Fruit fly (Drosophila melanogaster): ENCODE results near the gene Sh.

Gene Sh

dm6 chrX:18101098-18101711, 38.2 kb upstream of the Sh start, which contains the start of gene Mvb12 (continued):
- TF ChIP-seq CG12942 (GFP tag; optimal IDR thresholded peaks at IDR 0.05) (no peak), CG12299 (tag; optimal IDR thresholded peaks at IDR 0.05) (peak; percentile 3), inv (GFP tag; IDR thresholded peaks at IDR 0.05; ENCODE audit: partially characterized antibody) (peak; percentile 41; the same call in 1 of the 2 replicates), Myb (GFP tag; optimal IDR thresholded peaks at IDR 0.05) (no peak), Aef1 (GFP tag; IDR thresholded peaks at IDR 0.05) (peak; percentile 42; the same call in 2 of the 3 replicates), sug (tag; optimal IDR thresholded peaks at IDR 0.05) (peak; percentile 7), ato (GFP tag; IDR thresholded peaks at IDR 0.05; ENCODE audit: partially characterized antibody) (peak; percentile 54; the same call in 1 of the 2 replicates)

DNA sequence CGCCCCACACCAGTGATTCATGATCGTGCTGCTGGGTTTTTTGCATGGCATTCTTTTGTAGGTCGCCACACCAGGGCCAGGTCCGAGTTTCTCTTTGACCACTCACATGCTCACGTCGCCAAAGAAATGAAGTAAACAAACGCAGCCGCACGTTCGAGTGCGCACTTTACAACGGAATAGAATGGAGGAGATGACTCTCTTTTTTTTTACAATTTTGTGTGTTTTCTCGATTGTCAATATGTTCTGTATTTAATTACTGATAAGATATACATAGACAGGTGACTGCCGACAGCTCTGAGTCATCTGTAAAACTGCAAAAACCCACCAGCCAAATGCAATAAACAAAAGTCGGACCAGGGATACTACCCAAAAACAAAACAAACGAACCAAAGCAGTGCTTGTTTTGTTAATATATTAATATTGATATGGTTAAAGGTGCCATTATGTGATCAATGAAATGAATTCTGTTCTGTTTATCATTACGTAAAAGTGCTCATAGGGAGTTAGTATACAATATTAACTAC, 37.2 kb upstream of the Sh start:
- TF ChIP-seq CG34224 (GFP tag; IDR thresholded peaks at IDR 0.05; ENCODE audit: partially characterized antibody) (no peak), CG4617 (GFP tag; optimal IDR thresholded peaks at IDR 0.05; ENCODE audit: borderline replicate concordance) (no peak), CG5953 (GFP tag; IDR thresholded peaks at IDR 0.05) (no peak), H15 (GFP tag; IDR thresholded peaks at IDR 0.05) (no peak), HLH4C (GFP tag; IDR thresholded peaks at IDR 0.05; ENCODE audit: partially characterized antibody) (no peak), E2f2 (GFP tag; IDR thresholded peaks at IDR 0.05) (no peak), Med (GFP tag) (peak; percentile 43), Xrp1 (GFP tag; IDR thresholded peaks at IDR 0.05) (no peak), CG16813 (GFP tag; IDR thresholded peaks at IDR 0.05; ENCODE audit: partially characterized antibody) (0 out of 3 replicates have a peak, but pooled peaks have one; percentile 8), CG17328 (GFP tag; IDR thresholded peaks at IDR 0.05) (no peak), CG4360 (GFP tag; IDR thresholded peaks at IDR 0.05) (no peak), sens (GFP tag) (peak; percentile 45), CG15479 (GFP tag; optimal IDR thresholded peaks at IDR 0.05) (no peak), E2f1 (GFP tag; IDR thresholded peaks at IDR 0.05) (no peak), YL-1 (GFP tag; optimal IDR thresholded peaks at IDR 0.05) (no peak), jigr1 (GFP tag; IDR thresholded peaks at IDR 0.05) (no peak), scrt (GFP tag; optimal IDR thresholded peaks at IDR 0.05) (no peak), fd3F (GFP tag; optimal IDR thresholded peaks at IDR 0.05) (no peak), vnd (GFP tag; IDR thresholded peaks at IDR 0.05; ENCODE audit: partially characterized antibody) (no peak), hth (optimal IDR thresholded peaks at IDR 0.05) (no peak), Ravus (GFP tag; IDR thresholded peaks at IDR 0.05) (no peak), cas (GFP tag; IDR thresholded peaks at IDR 0.05) (no peak), CG7556 (GFP tag; optimal IDR thresholded peaks at IDR 0.05) (no peak), CG3407 (GFP tag; optimal IDR thresholded peaks at IDR 0.05) (no peak), gfzf (GFP tag; optimal IDR thresholded peaks at IDR 0.05) (no peak), zen (tag; optimal IDR thresholded peaks at IDR 0.05) (no peak), pita (GFP tag; optimal IDR thresholded peaks at IDR 0.05) (no peak), CG17912 (GFP tag; optimal IDR thresholded peaks at IDR 0.05) (no peak), sug (tag; optimal IDR thresholded peaks at IDR 0.05) (peak; percentile 34)

DNA sequence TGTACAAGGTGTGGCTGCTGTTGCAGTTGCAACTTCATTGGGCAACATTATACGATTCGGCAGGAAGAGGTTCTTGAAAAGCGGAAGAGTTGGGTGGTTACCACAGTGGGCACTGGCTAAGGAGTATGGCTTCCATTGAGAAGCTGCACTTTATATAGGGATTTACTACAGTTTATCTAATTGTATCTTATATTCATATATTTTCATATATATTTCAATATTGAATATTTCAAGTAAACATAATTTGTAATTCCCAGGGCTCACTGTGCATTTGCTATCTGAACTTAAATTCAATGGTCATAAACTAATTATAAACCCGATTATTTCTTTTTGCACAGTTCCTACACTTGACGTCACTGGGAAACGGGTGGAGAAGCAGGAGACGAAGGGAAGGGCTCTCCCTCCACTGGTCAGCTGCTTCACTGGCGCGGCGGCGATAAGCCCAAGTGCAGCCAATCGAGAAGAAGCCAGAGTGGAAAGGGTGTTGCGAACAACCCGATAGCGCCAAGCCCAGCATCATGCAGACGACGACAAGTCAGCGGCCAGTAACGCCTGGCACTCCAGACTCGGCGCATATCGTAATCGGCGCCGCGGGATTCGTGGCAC, 31.8 kb upstream of the Sh start:
- TF ChIP-seq HLH3B (GFP tag; IDR thresholded peaks at IDR 0.05): peak; percentile 60
- TF ChIP-seq CG9609 (GFP tag; optimal IDR thresholded peaks at IDR 0.05): no peak
- no peak for TF ChIP-seq ara (GFP tag; IDR thresholded peaks at IDR 0.05)
- TF ChIP-seq sob (GFP tag; IDR thresholded peaks at IDR 0.05): peak; percentile 56
- TF ChIP-seq CG10366 (GFP tag; IDR thresholded peaks at IDR 0.05): peak; percentile 60
- TF ChIP-seq fd64A (GFP tag; optimal IDR thresholded peaks at IDR 0.05): no peak
- no peak for TF ChIP-seq HLHmδ (GFP tag; optimal IDR thresholded peaks at IDR 0.05)
- TF ChIP-seq BEAF-32 (GFP tag; optimal IDR thresholded peaks at IDR 0.05): no peak
- no peak for TF ChIP-seq CG4404 (GFP tag; IDR thresholded peaks at IDR 0.05)
- TF ChIP-seq Atf6 (GFP tag; IDR thresholded peaks at IDR 0.05): no peak
- TF ChIP-seq ken (GFP tag; IDR thresholded peaks at IDR 0.05): no peak
- peak; percentile 53 for TF ChIP-seq H2.0 (GFP tag; IDR thresholded peaks at IDR 0.05)
- TF ChIP-seq Bgb (GFP tag; IDR thresholded peaks at IDR 0.05; ENCODE audit: partially characterized antibody): no peak
- peak; percentile 7 for TF ChIP-seq HmgZ (tag; optimal IDR thresholded peaks at IDR 0.05)

Data from whole organism, embryonic.